Worm (Caenorhabditis elegans) whole organism, late embryonic: ENCODE results near the gene pqn-51.

ENCODE experiments used
- ama-1 ChIP-seq: fragments of 150-350 bp; optimal IDR thresholded peaks from 2 replicates; lab custom pipeline; 2014
- ceh-22 ChIP-seq: sonication (generic microtip); optimal IDR thresholded peaks from 2 replicates; lab custom pipeline; 2017; ENCODE audit warnings: missing biosample characterization, missing genetic modification characterization
- ceh-48 ChIP-seq: sonication (generic microtip); optimal IDR thresholded peaks from 2 replicates; lab custom pipeline; 2016; ENCODE audit warnings: missing genetic modification characterization, inconsistent platforms, missing compliant biosample characterization
- che-1 ChIP-seq: sonication (generic microtip); optimal IDR thresholded peaks from 2 replicates; lab custom pipeline; 2016; ENCODE audit warnings: mild to moderate bottlenecking, missing genetic modification characterization, missing compliant biosample characterization
- odd-2 ChIP-seq: sonication (generic microtip); optimal IDR thresholded peaks from 2 replicates; lab custom pipeline; 2017; ENCODE audit warnings: antibody characterized with exemption, mild to moderate bottlenecking, missing genetic modification characterization, missing compliant biosample characterization
- pha-4 ChIP-seq: fragments of 150-350 bp; optimal IDR thresholded peaks from 2 replicates; lab custom pipeline; 2018; ENCODE audit warnings: missing biosample characterization, missing genetic modification reagents, missing genetic modification characterization
- pqm-1 ChIP-seq: sonication (generic microtip); optimal IDR thresholded peaks from 2 replicates; lab custom pipeline; 2016; ENCODE audit warnings: missing genetic modification characterization, missing compliant biosample characterization
- tbx-2 ChIP-seq: sonication (generic microtip); optimal IDR thresholded peaks from 2 replicates; lab custom pipeline; 2016; ENCODE audit warnings: missing genetic modification characterization, missing compliant biosample characterization
- unc-55 ChIP-seq: sonication (generic microtip); optimal IDR thresholded peaks from 2 replicates; lab custom pipeline; 2017; ENCODE audit warnings: missing biosample characterization, missing genetic modification reagents, missing genetic modification characterization
- unc-86 ChIP-seq: sonication (generic microtip); optimal IDR thresholded peaks from 2 replicates; lab custom pipeline; 2016; ENCODE audit warnings: missing genetic modification characterization, missing compliant biosample characterization

- no peak for TF ChIP-seq tbx-2
- no peak for TF ChIP-seq che-1 (tag; lab: Kevin White, UChicago)
- TF ChIP-seq ceh-22 (tag; lab: Kevin White, UChicago) = no peak
- no peak for TF ChIP-seq pqm-1
- no peak for TF ChIP-seq pha-4 (tag; lab: Kevin White, UChicago)
- TF ChIP-seq odd-2 = no peak
- TF ChIP-seq unc-55 (GFP tag; lab: Kevin White, UChicago) = no peak
- no peak for TF ChIP-seq unc-86 (tag; lab: Kevin White, UChicago)
- no peak for TF ChIP-seq ceh-48
- TF ChIP-seq ama-1 (lab: Kevin White, UChicago) = no peak
Observed at ce11 chrV:5067390-5067789, 18.0 kb downstream of the pqn-51 start.
